Fruit fly (Drosophila melanogaster): ENCODE measurements around the gene dpr19.

dpr19 gene

dm6 chr2L:10334854-10335277 lies 41.1 kb upstream of the dpr19 start (continued):
- TF ChIP-seq oc (tag; optimal IDR thresholded peaks at IDR 0.05) (peak; percentile 91), Ptx1 (GFP tag; IDR thresholded peaks at IDR 0.05) (peak; percentile 35; the same call in 1 of the 2 replicates), CG4617 (GFP tag; optimal IDR thresholded peaks at IDR 0.05; ENCODE audit: borderline replicate concordance) (peak; percentile 31), CG15269 (tag; optimal IDR thresholded peaks at IDR 0.05) (peak; percentile 36), Deaf1 (tag; optimal IDR thresholded peaks at IDR 0.05) (peak; percentile 40), lmd (GFP tag; IDR thresholded peaks at IDR 0.05) (no peak), ro (GFP tag; IDR thresholded peaks at IDR 0.05) (no peak), CG12071 (GFP tag; optimal IDR thresholded peaks at IDR 0.05) (no peak), Dp (GFP tag; optimal IDR thresholded peaks at IDR 0.05) (no peak), CG8281 (tag; optimal IDR thresholded peaks at IDR 0.05) (peak; percentile 23), bab2 (GFP tag; optimal IDR thresholded peaks at IDR 0.05) (peak; percentile 10), CG12659 (GFP tag; optimal IDR thresholded peaks at IDR 0.05) (peak; percentile 77), amos (GFP tag; IDR thresholded peaks at IDR 0.05; ENCODE audit: partially characterized antibody) (no peak; the same call in 1 of the 2 replicates), NfI (GFP tag; optimal IDR thresholded peaks at IDR 0.05) (peak; percentile 59), Gug (GFP tag; IDR thresholded peaks at IDR 0.05) (no peak), esg (GFP tag; conservative IDR thresholded peaks at IDR 0.05) (no peak), cato (GFP tag; optimal IDR thresholded peaks at IDR 0.05; ENCODE audit: borderline replicate concordance) (no peak), slp2 (GFP tag; optimal IDR thresholded peaks at IDR 0.05) (peak; percentile 43), Ada2b (GFP tag; IDR thresholded peaks at IDR 0.05) (no peak), gsb-n (tag; optimal IDR thresholded peaks at IDR 0.05) (peak; percentile 59), peb (GFP tag; IDR thresholded peaks at IDR 0.05) (no peak), CG12769 (tag; optimal IDR thresholded peaks at IDR 0.05) (peak; percentile 95), Sin3A (optimal IDR thresholded peaks at IDR 0.05) (no peak), psq (GFP tag; optimal IDR thresholded peaks at IDR 0.05) (no peak), CG7745 (tag; optimal IDR thresholded peaks at IDR 0.05) (peak; percentile 66), CG15479 (GFP tag; optimal IDR thresholded peaks at IDR 0.05) (peak; percentile 73), Scr (GFP tag; IDR thresholded peaks at IDR 0.05; ENCODE audit: partially characterized antibody) (peak; percentile 69), CG18476 (GFP tag; optimal IDR thresholded peaks at IDR 0.05) (no peak), Rx (GFP tag; IDR thresholded peaks at IDR 0.05) (no peak), kay (GFP tag; optimal IDR thresholded peaks at IDR 0.05) (peak; percentile 90), chif (GFP tag; optimal IDR thresholded peaks at IDR 0.05) (peak in 1 of 2 experiments; percentile 41), mld (GFP tag; IDR thresholded peaks at IDR 0.05; ENCODE audit: partially characterized antibody) (no peak), Dip2 (GFP tag; IDR thresholded peaks at IDR 0.05) (no peak), CG4404 (GFP tag; IDR thresholded peaks at IDR 0.05) (no peak), CG2875 (GFP tag; optimal IDR thresholded peaks at IDR 0.05) (peak; percentile 53), unpg (GFP tag; optimal IDR thresholded peaks at IDR 0.05) (peak; percentile 57), CG6854 (GFP tag; optimal IDR thresholded peaks at IDR 0.05) (peak; percentile 71), nerfin-1 (tag; optimal IDR thresholded peaks at IDR 0.05) (peak; percentile 66), CG17829 (tag; optimal IDR thresholded peaks at IDR 0.05) (peak; percentile 63), gem (tag; optimal IDR thresholded peaks at IDR 0.05) (peak; percentile 45), CG17186 (GFP tag; optimal IDR thresholded peaks at IDR 0.05) (no peak), CG7271 (tag; optimal IDR thresholded peaks at IDR 0.05) (no peak), Nf-YA (GFP tag; IDR thresholded peaks at IDR 0.05) (no peak), CG33557 (GFP tag; optimal IDR thresholded peaks at IDR 0.05) (peak; percentile 76), CG11560 (tag; IDR thresholded peaks at IDR 0.05) (no peak), bbx (GFP tag; IDR thresholded peaks at IDR 0.05; ENCODE audit: partially characterized antibody) (peak; percentile 51), bowl (GFP tag; IDR thresholded peaks at IDR 0.05) (no peak; the same call in 1 of the 2 replicates), croc (GFP tag; conservative IDR thresholded peaks at IDR 0.05) (no peak), hbn (GFP tag; IDR thresholded peaks at IDR 0.05; ENCODE audit: partially characterized antibody) (peak; percentile 61), CG9215 (GFP tag; IDR thresholded peaks at IDR 0.05) (no peak)
